Fruit fly (Drosophila melanogaster): ENCODE results near the gene CG1299.
A peak's percentile ranks its signal among the peaks of the same experiment; 100 is the strongest.

The CG1299 gene

dm6 chr3L:4193730-4194649 is 45.5 kb downstream of the CG1299 start, which contains the start of gene CG43367:
Gene CG43367, plus strand, starts transcription at chr3L:4193993.
- TF ChIP-seq br (GFP tag; optimal IDR thresholded peaks at IDR 0.05), result no peak
- TF ChIP-seq psq (GFP tag; optimal IDR thresholded peaks at IDR 0.05), result no peak
- TF ChIP-seq CG9705 (GFP tag; optimal IDR thresholded peaks at IDR 0.05), result no peak
- no peak for TF ChIP-seq Dfd (GFP tag; optimal IDR thresholded peaks at IDR 0.05)
- no peak for TF ChIP-seq Rel (GFP tag; optimal IDR thresholded peaks at IDR 0.05)
- peak; percentile 57 for TF ChIP-seq Rel (tag; optimal IDR thresholded peaks at IDR 0.05)
- peak in 1 of 2 experiments; percentile 16 for TF ChIP-seq foxo (GFP tag; optimal IDR thresholded peaks at IDR 0.05)
- no peak for TF ChIP-seq pan (optimal IDR thresholded peaks at IDR 0.05)
- TF ChIP-seq CrebA (GFP tag; optimal IDR thresholded peaks at IDR 0.05; ENCODE audit: borderline replicate concordance), result no peak
- TF ChIP-seq HLH106 (tag; optimal IDR thresholded peaks at IDR 0.05), result no peak

Measured in whole organism, wandering third instar larva.